Fruit fly (Drosophila melanogaster): ENCODE results near the gene CkIalpha.

CkIalpha gene

DNA sequence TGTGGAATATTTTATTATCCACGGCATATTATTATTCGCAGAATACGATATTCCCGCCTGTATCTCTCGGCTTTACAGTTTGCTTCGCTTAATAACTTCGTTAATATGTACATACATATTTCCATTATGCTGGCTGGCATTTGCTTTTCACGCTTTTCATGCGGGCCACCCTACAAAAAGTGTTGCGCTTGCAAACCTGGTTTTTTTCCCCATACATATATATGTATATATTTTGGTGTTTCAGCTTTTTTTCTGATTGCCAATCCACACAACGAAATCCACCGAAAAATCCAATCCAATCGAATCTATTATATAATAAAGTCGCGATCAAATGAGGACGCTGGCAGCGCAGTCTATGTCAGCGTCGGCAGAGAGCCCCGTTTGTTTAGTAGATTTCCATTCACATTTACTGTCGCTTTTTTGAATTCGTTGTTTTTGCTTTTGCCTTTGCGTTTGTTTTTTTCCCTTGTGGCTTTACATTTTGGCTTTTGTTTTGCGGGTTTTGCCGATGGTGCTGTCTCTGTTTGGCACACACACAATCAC, 12.4 kb downstream of the CkIalpha start:
- TF ChIP-seq CG9705 (GFP tag; optimal IDR thresholded peaks at IDR 0.05) (no peak), dmrt93B (GFP tag; optimal IDR thresholded peaks at IDR 0.05) (no peak), woc (GFP tag; optimal IDR thresholded peaks at IDR 0.05) (no peak)

DNA sequence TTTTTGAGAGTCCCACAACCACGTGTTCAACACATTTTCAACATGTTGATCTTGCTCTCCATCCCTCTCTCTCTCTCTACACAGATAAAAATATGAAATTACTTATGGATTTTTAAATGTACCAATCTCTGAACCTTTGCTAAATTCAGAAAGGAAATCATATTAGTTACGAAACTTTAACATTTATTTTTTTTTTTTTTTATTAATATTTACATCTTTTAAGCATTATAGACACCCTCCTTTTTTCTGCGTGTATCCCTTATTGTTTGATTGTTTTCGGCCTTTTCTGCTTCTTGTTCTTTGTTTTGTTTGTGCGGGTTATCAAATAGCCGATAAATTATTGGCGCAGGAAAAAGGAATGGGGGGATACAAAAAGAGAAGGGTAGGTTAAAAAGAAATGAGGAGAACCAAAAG, 13.1 kb downstream of the CkIalpha start:
- TF ChIP-seq sv (GFP tag; optimal IDR thresholded peaks at IDR 0.05) (peak; percentile 85), dl (GFP tag; optimal IDR thresholded peaks at IDR 0.05; ENCODE audit: insufficient read depth in 1 of 2, partially characterized antibody in 2 of 2) (no peak), Dfd (GFP tag; optimal IDR thresholded peaks at IDR 0.05) (no peak), lola (GFP tag; optimal IDR thresholded peaks at IDR 0.05) (no peak), Hnf4 (GFP tag; optimal IDR thresholded peaks at IDR 0.05) (peak; percentile 93), br (GFP tag; optimal IDR thresholded peaks at IDR 0.05) (peak; percentile 84), Myc (optimal IDR thresholded peaks at IDR 0.05) (no peak), Dif (GFP tag; optimal IDR thresholded peaks at IDR 0.05; ENCODE audit: partially characterized antibody) (no peak), pan (optimal IDR thresholded peaks at IDR 0.05) (no peak), Jra (GFP tag; optimal IDR thresholded peaks at IDR 0.05) (peak; percentile 88), CrebA (GFP tag; optimal IDR thresholded peaks at IDR 0.05; ENCODE audit: borderline replicate concordance) (no peak), ey (GFP tag; optimal IDR thresholded peaks at IDR 0.05) (peak; percentile 88), GATAd (GFP tag; optimal IDR thresholded peaks at IDR 0.05) (peak; percentile 79), tai (GFP tag; optimal IDR thresholded peaks at IDR 0.05) (peak; percentile 79), usp (GFP tag; optimal IDR thresholded peaks at IDR 0.05) (no peak), CG9705 (GFP tag; optimal IDR thresholded peaks at IDR 0.05) (peak; percentile 84), brk (GFP tag; optimal IDR thresholded peaks at IDR 0.05) (peak; percentile 89), Sp1 (GFP tag; optimal IDR thresholded peaks at IDR 0.05) (peak; percentile 99), psq (GFP tag; optimal IDR thresholded peaks at IDR 0.05) (peak; percentile 98), Hr83 (GFP tag; optimal IDR thresholded peaks at IDR 0.05; ENCODE audit: poor library complexity, severe bottlenecking) (no peak), Hr78 (GFP tag; optimal IDR thresholded peaks at IDR 0.05) (no peak), fru (GFP tag; optimal IDR thresholded peaks at IDR 0.05) (peak; percentile 94), Mio (GFP tag; optimal IDR thresholded peaks at IDR 0.05) (no peak), woc (GFP tag; optimal IDR thresholded peaks at IDR 0.05) (peak; percentile 81), Rel (GFP tag; optimal IDR thresholded peaks at IDR 0.05) (peak; percentile 71), Rel (tag; optimal IDR thresholded peaks at IDR 0.05) (peak; percentile 91), sage (GFP tag; optimal IDR thresholded peaks at IDR 0.05) (peak; percentile 93), rgr (GFP tag; optimal IDR thresholded peaks at IDR 0.05) (peak; percentile 94), h (GFP tag; optimal IDR thresholded peaks at IDR 0.05) (peak; percentile 95), HLH106 (tag; optimal IDR thresholded peaks at IDR 0.05) (peak; percentile 98), jim (GFP tag; optimal IDR thresholded peaks at IDR 0.05) (no peak), Abd-B (GFP tag; optimal IDR thresholded peaks at IDR 0.05) (no peak), CG32264 (GFP tag; optimal IDR thresholded peaks at IDR 0.05) (peak; percentile 71), N (GFP tag; optimal IDR thresholded peaks at IDR 0.05) (no peak), dsf (GFP tag; optimal IDR thresholded peaks at IDR 0.05; ENCODE audit: borderline replicate concordance) (peak; percentile 75), OdsH (GFP tag; optimal IDR thresholded peaks at IDR 0.05) (peak; percentile 95), Vsx2 (GFP tag; optimal IDR thresholded peaks at IDR 0.05; ENCODE audit: partially characterized antibody) (no peak), dmrt93B (GFP tag; optimal IDR thresholded peaks at IDR 0.05) (peak; percentile 88), foxo (GFP tag; optimal IDR thresholded peaks at IDR 0.05) (peak in 1 of 2 experiments; percentile 95)

DNA sequence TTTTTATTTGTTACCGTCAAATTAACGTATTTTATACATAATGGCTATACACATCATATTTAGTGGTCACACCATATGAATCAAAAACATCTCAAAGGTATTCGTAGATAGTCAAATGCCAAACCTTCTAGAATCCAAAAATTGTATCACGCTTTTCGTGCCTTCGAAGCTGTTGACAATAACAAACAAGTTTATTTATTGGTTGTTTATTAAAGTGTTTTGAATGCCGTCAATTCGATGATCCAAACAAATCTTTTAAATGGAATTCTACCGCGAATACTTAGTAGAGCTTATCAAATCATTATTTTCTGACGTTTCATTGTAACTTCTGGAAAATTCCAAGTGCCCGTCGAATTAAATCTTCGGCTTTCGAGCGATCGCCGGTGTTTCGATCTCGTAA, 13.6 kb downstream of the CkIalpha start:
- TF ChIP-seq Abd-B (GFP tag; optimal IDR thresholded peaks at IDR 0.05) = no peak
- TF ChIP-seq CG32264 (GFP tag; optimal IDR thresholded peaks at IDR 0.05) = no peak
- no peak for TF ChIP-seq dmrt93B (GFP tag; optimal IDR thresholded peaks at IDR 0.05)
- no peak for TF ChIP-seq sage (GFP tag; optimal IDR thresholded peaks at IDR 0.05)
- no peak for TF ChIP-seq fru (GFP tag; optimal IDR thresholded peaks at IDR 0.05)
- TF ChIP-seq Vsx2 (GFP tag; optimal IDR thresholded peaks at IDR 0.05; ENCODE audit: partially characterized antibody) = no peak
- no peak for TF ChIP-seq dl (GFP tag; optimal IDR thresholded peaks at IDR 0.05; ENCODE audit: insufficient read depth in 1 of 2, partially characterized antibody in 2 of 2)
- no peak for TF ChIP-seq Dfd (GFP tag; optimal IDR thresholded peaks at IDR 0.05)
- no peak for TF ChIP-seq foxo (GFP tag; optimal IDR thresholded peaks at IDR 0.05)
- no peak for TF ChIP-seq Dif (GFP tag; optimal IDR thresholded peaks at IDR 0.05; ENCODE audit: partially characterized antibody)
- no peak for TF ChIP-seq CG9705 (GFP tag; optimal IDR thresholded peaks at IDR 0.05)
- no peak for TF ChIP-seq h (GFP tag; optimal IDR thresholded peaks at IDR 0.05)
- TF ChIP-seq brk (GFP tag; optimal IDR thresholded peaks at IDR 0.05) = no peak
- no peak for TF ChIP-seq usp (GFP tag; optimal IDR thresholded peaks at IDR 0.05)
- TF ChIP-seq CrebA (GFP tag; optimal IDR thresholded peaks at IDR 0.05; ENCODE audit: borderline replicate concordance) = no peak
- TF ChIP-seq jim (GFP tag; optimal IDR thresholded peaks at IDR 0.05) = no peak
- TF ChIP-seq N (GFP tag; optimal IDR thresholded peaks at IDR 0.05) = no peak
- no peak for TF ChIP-seq tai (GFP tag; optimal IDR thresholded peaks at IDR 0.05)
- no peak for TF ChIP-seq br (GFP tag; optimal IDR thresholded peaks at IDR 0.05)
- no peak for TF ChIP-seq Sp1 (GFP tag; optimal IDR thresholded peaks at IDR 0.05)
